Worm (Caenorhabditis elegans): ENCODE results near the gene T14F9.2.

Gene T14F9.2

ce11 chrX:2219006-2219405 lies 15.1 kb upstream of the T14F9.2 start:
- TF ChIP-seq ama-1 (optimal IDR thresholded peaks at IDR 0.05) (no peak), blmp-1 (tag; optimal IDR thresholded peaks at IDR 0.05) (peak; percentile 98)

- TF ChIP-seq unc-98 (GFP tag; IDR thresholded peaks at IDR 0.05) (no peak), nhr-11 (tag; optimal IDR thresholded peaks at IDR 0.05) (no peak), efl-3 (GFP tag; optimal IDR thresholded peaks at IDR 0.05) (no peak), mep-1 (tag; optimal IDR thresholded peaks at IDR 0.05) (no peak), snpc-4 (tag; optimal IDR thresholded peaks at IDR 0.05) (peak; percentile 61), sox-4 (tag; optimal IDR thresholded peaks at IDR 0.05) (no peak), nhr-20 (tag; optimal IDR thresholded peaks at IDR 0.05) (no peak), rnt-1 (tag; optimal IDR thresholded peaks at IDR 0.05) (peak; percentile 27)
Observed at ce11 chrX:2219453-2219852, 14.7 kb upstream of the T14F9.2 start.

ce11 chrX:2220850-2221249 lies 13.3 kb upstream of the T14F9.2 start, which contains the start of gene hex-1:
TSS of gene hex-1 (plus strand) at chrX:2221150.
- TF ChIP-seq lir-3 (tag; optimal IDR thresholded peaks at IDR 0.05; ENCODE audit: poor library complexity), result no peak

- no peak; the same call in 1 of the 2 replicates for TF ChIP-seq isw-1 (GFP tag; IDR thresholded peaks at IDR 0.05)
- no peak for TF ChIP-seq alr-1 (tag; optimal IDR thresholded peaks at IDR 0.05; ENCODE audit: borderline replicate concordance)
- no peak for TF ChIP-seq aha-1 (tag; optimal IDR thresholded peaks at IDR 0.05)
- TF ChIP-seq C16A3.4 (tag; optimal IDR thresholded peaks at IDR 0.05), result peak; percentile 65
- TF ChIP-seq ceh-82 (tag; optimal IDR thresholded peaks at IDR 0.05), result peak; percentile 26 to 75 (median 61)
- peak; percentile 80 for TF ChIP-seq nhr-85 (tag)
- no peak for TF ChIP-seq ztf-4 (tag; optimal IDR thresholded peaks at IDR 0.05)
- TF ChIP-seq nhr-28 (tag; optimal IDR thresholded peaks at IDR 0.05), result no peak
- TF ChIP-seq rnt-1 (tag; optimal IDR thresholded peaks at IDR 0.05), result peak; percentile 67
- peak in 1 of 6 experiments; percentile 53 for TF ChIP-seq elt-3 (tag; optimal IDR thresholded peaks at IDR 0.05)
- TF ChIP-seq nhr-84 (tag; optimal IDR thresholded peaks at IDR 0.05), result no peak
- peak; percentile 44 for TF ChIP-seq sup-37 (GFP tag; optimal IDR thresholded peaks at IDR 0.05)
- no peak for TF ChIP-seq efl-3 (GFP tag; optimal IDR thresholded peaks at IDR 0.05)
- peak; percentile 60 for TF ChIP-seq xbp-1 (tag; optimal IDR thresholded peaks at IDR 0.05)
- TF ChIP-seq lin-13 (GFP tag; optimal IDR thresholded peaks at IDR 0.05), result peak; percentile 61
- peak; percentile 36 for TF ChIP-seq egl-13 (tag; optimal IDR thresholded peaks at IDR 0.05)
- TF ChIP-seq unc-30 (tag; optimal IDR thresholded peaks at IDR 0.05), result no peak
- peak; percentile 29 for TF ChIP-seq ceh-63 (GFP tag; optimal IDR thresholded peaks at IDR 0.05)
- TF ChIP-seq ets-5 (GFP tag; IDR thresholded peaks at IDR 0.05), result no peak
- TF ChIP-seq hpl-2 (GFP tag; optimal IDR thresholded peaks at IDR 0.05), result no peak
- peak; percentile 77 for TF ChIP-seq nhr-71 (tag; optimal IDR thresholded peaks at IDR 0.05)
- no peak for TF ChIP-seq pqm-1 (tag; optimal IDR thresholded peaks at IDR 0.05)
- peak; percentile 49 for TF ChIP-seq nhr-77 (tag; optimal IDR thresholded peaks at IDR 0.05)
- TF ChIP-seq nhr-76 (tag; optimal IDR thresholded peaks at IDR 0.05), result no peak
- TF ChIP-seq lir-3 (tag; optimal IDR thresholded peaks at IDR 0.05; ENCODE audit: poor library complexity), result no peak
- peak; percentile 76 for TF ChIP-seq nhr-90 (tag; optimal IDR thresholded peaks at IDR 0.05; ENCODE audit: poor library complexity)
- TF ChIP-seq fkh-8 (tag; optimal IDR thresholded peaks at IDR 0.05), result peak; percentile 69
- peak; percentile 33 for TF ChIP-seq fos-1 (tag; optimal IDR thresholded peaks at IDR 0.05)
- no peak for TF ChIP-seq snpc-4 (tag; optimal IDR thresholded peaks at IDR 0.05)
- peak; percentile 58 to 78 for TF ChIP-seq lsy-2 (tag; optimal IDR thresholded peaks at IDR 0.05)
- TF ChIP-seq nhr-47 (tag; optimal IDR thresholded peaks at IDR 0.05), result peak; percentile 83
- no peak for TF ChIP-seq mef-2 (tag; optimal IDR thresholded peaks at IDR 0.05)
- TF ChIP-seq snu-23 (GFP tag; optimal IDR thresholded peaks at IDR 0.05), result peak; percentile 82
- no peak for TF ChIP-seq aly-2 (tag; optimal IDR thresholded peaks at IDR 0.05)
- no peak for TF ChIP-seq pax-3 (tag; optimal IDR thresholded peaks at IDR 0.05)
- peak; percentile 14 to 41 for TF ChIP-seq efl-1 (optimal IDR thresholded peaks at IDR 0.05)
- peak in 1 of 2 experiments; percentile 94 for TF ChIP-seq efl-1 (GFP tag; optimal IDR thresholded peaks at IDR 0.05 in 1 of 2)
- peak; percentile 7 for TF ChIP-seq fkh-4 (tag; optimal IDR thresholded peaks at IDR 0.05; ENCODE audit: borderline replicate concordance)
- TF ChIP-seq lin-14 (GFP tag; optimal IDR thresholded peaks at IDR 0.05), result peak; percentile 71
- TF ChIP-seq ces-1 (GFP tag; optimal IDR thresholded peaks at IDR 0.05), result no peak
- peak; percentile 43 for TF ChIP-seq zip-4 (GFP tag; optimal IDR thresholded peaks at IDR 0.05)
Observed at ce11 chrX:2226875-2227355, 7.2 kb upstream of the T14F9.2 start.
